Worm (Caenorhabditis elegans): ENCODE data around the gene hog-1.

- TF ChIP-seq dao-5 (tag; optimal IDR thresholded peaks at IDR 0.05), result no peak
- TF ChIP-seq him-1 (tag; optimal IDR thresholded peaks at IDR 0.05), result no peak
These were observed 37.0 kb downstream of the hog-1 start for ce11 chrX:5817078-5817477.
